Fruit fly (Drosophila melanogaster) whole organism, wandering third instar larva: ENCODE results near the gene Tsp66E.
A peak's percentile ranks its signal among the peaks of the same experiment; 100 is the strongest.

ENCODE experiments used
- CG32264 ChIP-seq: fragments of 200-800 bp; sonication (Bioruptor generic); optimal IDR thresholded peaks from 2 replicates; lab custom pipeline; 2016; ENCODE audit warnings: missing biosample characterization, missing genetic modification characterization
- CG9705 ChIP-seq: fragments of 200-800 bp; sonication (Bioruptor generic); optimal IDR thresholded peaks from 2 replicates; lab custom pipeline; 2018; ENCODE audit warnings: missing biosample characterization, mild to moderate bottlenecking, missing genetic modification characterization
- CrebA ChIP-seq: fragments of 200-800 bp; sonication (Bioruptor generic); optimal IDR thresholded peaks from 2 replicates; lab custom pipeline; 2016; ENCODE audit warnings: missing biosample characterization, mild to moderate bottlenecking, missing genetic modification characterization, borderline replicate concordance
- Dfd ChIP-seq: fragments of >200 bp; optimal IDR thresholded peaks from 2 replicates; lab custom pipeline; 2017; ENCODE audit warnings: missing biosample characterization, missing genetic modification characterization
- Dif ChIP-seq: fragments of 200-275, 200-300 bp; sonication (Bioruptor generic); optimal IDR thresholded peaks from 2 replicates; lab custom pipeline; 2018; ENCODE audit warnings: missing biosample characterization, missing genetic modification characterization; ENCODE audit not compliant: partially characterized antibody
- GATAd ChIP-seq: sonication (Bioruptor generic); optimal IDR thresholded peaks from 2 replicates; lab custom pipeline; 2016; ENCODE audit warnings: missing biosample characterization, missing genetic modification characterization
- HLH106 ChIP-seq: fragments of 200-800 bp; optimal IDR thresholded peaks from 3 replicates; lab custom pipeline; 2019; ENCODE audit warnings: missing biosample characterization, mild to moderate bottlenecking, missing genetic modification characterization, moderate library complexity
- Hnf4 ChIP-seq: fragments of 200-800 bp; sonication (Bioruptor generic); optimal IDR thresholded peaks from 2 replicates; lab custom pipeline; 2016; ENCODE audit warnings: missing biosample characterization, mild to moderate bottlenecking, missing genetic modification characterization
- Hr83 ChIP-seq: fragments of 200-300 bp; sonication (Bioruptor generic); optimal IDR thresholded peaks from 2 replicates; lab custom pipeline; 2016; ENCODE audit warnings: missing biosample characterization, mild to moderate bottlenecking, missing genetic modification characterization, moderate library complexity; ENCODE audit not compliant: poor library complexity, severe bottlenecking
- Jra ChIP-seq: sonication (Bioruptor generic); optimal IDR thresholded peaks from 2 replicates; lab custom pipeline; 2016; ENCODE audit warnings: missing biosample characterization, missing genetic modification characterization
- Myc ChIP-seq: fragments of >200 bp; optimal IDR thresholded peaks from 2 replicates; lab custom pipeline; 2017
- N ChIP-seq: fragments of >200 bp; optimal IDR thresholded peaks from 2 replicates; lab custom pipeline; 2018; ENCODE audit warnings: missing biosample characterization, missing external identifiers, missing genetic modification characterization
- OdsH ChIP-seq: fragments of 200-800 bp; sonication (Bioruptor generic); optimal IDR thresholded peaks from 2 replicates; lab custom pipeline; 2016; ENCODE audit warnings: missing biosample characterization, mild to moderate bottlenecking, missing genetic modification characterization
- Sp1 ChIP-seq: fragments of 200-800 bp; sonication (Bioruptor generic); optimal IDR thresholded peaks from 3 replicates; lab custom pipeline; 2019; ENCODE audit warnings: missing biosample characterization, mild to moderate bottlenecking, missing genetic modification characterization, moderate library complexity
- Vsx2 ChIP-seq: fragments of 200-300, 225-300 bp; sonication (Bioruptor generic); optimal IDR thresholded peaks from 2 replicates; lab custom pipeline; 2018; ENCODE audit warnings: missing biosample characterization, missing genetic modification characterization; ENCODE audit not compliant: partially characterized antibody
- br ChIP-seq: fragments of 200-800 bp; sonication (Bioruptor generic); optimal IDR thresholded peaks from 2 replicates; lab custom pipeline; 2016; ENCODE audit warnings: missing biosample characterization, missing genetic modification characterization
- dmrt93B ChIP-seq: fragments of 200-800 bp; sonication (Bioruptor generic); optimal IDR thresholded peaks from 2 replicates; lab custom pipeline; 2018; ENCODE audit warnings: missing biosample characterization, mild to moderate bottlenecking, missing genetic modification characterization
- dsf ChIP-seq: sonication (Bioruptor generic); optimal IDR thresholded peaks from 2 replicates; lab custom pipeline; 2016; ENCODE audit warnings: missing biosample characterization, missing genetic modification characterization, borderline replicate concordance
- ey ChIP-seq: fragments of 200-800 bp; sonication (Bioruptor generic); optimal IDR thresholded peaks from 2 replicates; lab custom pipeline; 2016; ENCODE audit warnings: missing biosample characterization, missing genetic modification characterization
- foxo ChIP-seq, 2 experiments: fragments of 200-800 bp; sonication (Bioruptor generic); optimal IDR thresholded peaks; 2 replicates in 1 of 2; 3 replicates in 1 of 2; lab custom pipeline; 2016 to 2017; ENCODE audit warnings: missing biosample characterization in 2 of 2, missing genetic modification characterization in 2 of 2
- fru ChIP-seq: fragments of 200-800 bp; sonication (Bioruptor generic); optimal IDR thresholded peaks from 3 replicates; lab custom pipeline; 2016; ENCODE audit warnings: missing biosample characterization, mild to moderate bottlenecking, missing genetic modification characterization
- h ChIP-seq: fragments of 200-800 bp; sonication (Bioruptor generic); optimal IDR thresholded peaks from 3 replicates; lab custom pipeline; 2016; ENCODE audit warnings: missing biosample characterization, mild to moderate bottlenecking, missing genetic modification characterization
- jim ChIP-seq: fragments of 175-275, 200-325 bp; sonication (Bioruptor generic); optimal IDR thresholded peaks from 2 replicates; lab custom pipeline; 2016; ENCODE audit warnings: missing biosample characterization, mild to moderate bottlenecking, missing genetic modification characterization
- lola ChIP-seq: fragments of >200 bp; optimal IDR thresholded peaks from 2 replicates; lab custom pipeline; 2017; ENCODE audit warnings: missing biosample characterization, missing genetic modification characterization
- pan ChIP-seq: fragments of >200 bp; optimal IDR thresholded peaks from 2 replicates; lab custom pipeline; 2017
- psq ChIP-seq: fragments of 200-800 bp; sonication (Bioruptor generic); optimal IDR thresholded peaks from 3 replicates; lab custom pipeline; 2017; ENCODE audit warnings: missing biosample characterization, mild to moderate bottlenecking, missing genetic modification characterization, moderate library complexity
- rgr ChIP-seq: fragments of 200-800 bp; sonication (Bioruptor generic); optimal IDR thresholded peaks from 3 replicates; lab custom pipeline; 2016; ENCODE audit warnings: missing biosample characterization, mild to moderate bottlenecking, missing genetic modification characterization
- sv ChIP-seq: fragments of 200-800 bp; sonication (Bioruptor generic); optimal IDR thresholded peaks from 3 replicates; lab custom pipeline; 2016; ENCODE audit warnings: missing biosample characterization, missing genetic modification characterization
- tai ChIP-seq: sonication (Bioruptor generic); optimal IDR thresholded peaks from 2 replicates; lab custom pipeline; 2016; ENCODE audit warnings: missing biosample characterization, missing genetic modification characterization
- usp ChIP-seq: fragments of >200 bp; optimal IDR thresholded peaks from 2 replicates; lab custom pipeline; 2017; ENCODE audit warnings: missing biosample characterization, missing genetic modification characterization
- woc ChIP-seq: sonication (Bioruptor generic); optimal IDR thresholded peaks from 2 replicates; lab custom pipeline; 2016; ENCODE audit warnings: missing biosample characterization, mild to moderate bottlenecking, missing genetic modification characterization

Tsp66E gene

DNA sequence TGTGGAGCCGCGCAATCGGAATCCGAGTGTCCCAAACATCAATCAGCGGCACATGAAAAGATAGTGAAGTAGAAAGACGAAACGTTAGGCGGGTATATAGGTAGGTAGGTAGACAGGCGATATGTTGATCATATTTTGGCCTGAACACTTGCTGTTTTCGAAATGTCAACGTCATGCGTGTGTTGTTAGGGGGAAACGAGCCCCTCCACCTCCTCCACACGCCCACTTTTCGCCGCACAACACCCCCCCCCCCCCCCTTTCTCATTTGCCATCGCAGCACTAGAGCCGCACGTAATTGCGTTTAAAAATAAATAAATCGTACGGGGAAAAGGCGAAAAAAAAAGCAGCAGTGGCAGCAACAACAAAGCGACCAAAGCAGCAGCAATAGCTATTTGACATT lies 37.5 kb downstream of the Tsp66E start:
- TF ChIP-seq CG9705 (GFP tag; lab: Kevin White, UChicago) = no peak
- TF ChIP-seq Dfd (GFP tag; lab: Kevin White, UChicago) = peak; percentile 57

dm6 chr3L:8950955-8951354 lies 38.7 kb downstream of the Tsp66E start:
- TF ChIP-seq Jra (GFP tag; lab: Kevin White, UChicago) (no peak), lola (GFP tag; lab: Kevin White, UChicago) (no peak), sv (no peak)
- TF ChIP-seq, all 38 proteins: peak for 0

dm6 chr3L:8951507-8951906 lies 39.2 kb downstream of the Tsp66E start:
- TF ChIP-seq Hr83 (GFP tag; lab: Kevin White, UChicago) = peak; percentile 1
- no peak for TF ChIP-seq HLH106 (tag; lab: Kevin White, UChicago)

DNA sequence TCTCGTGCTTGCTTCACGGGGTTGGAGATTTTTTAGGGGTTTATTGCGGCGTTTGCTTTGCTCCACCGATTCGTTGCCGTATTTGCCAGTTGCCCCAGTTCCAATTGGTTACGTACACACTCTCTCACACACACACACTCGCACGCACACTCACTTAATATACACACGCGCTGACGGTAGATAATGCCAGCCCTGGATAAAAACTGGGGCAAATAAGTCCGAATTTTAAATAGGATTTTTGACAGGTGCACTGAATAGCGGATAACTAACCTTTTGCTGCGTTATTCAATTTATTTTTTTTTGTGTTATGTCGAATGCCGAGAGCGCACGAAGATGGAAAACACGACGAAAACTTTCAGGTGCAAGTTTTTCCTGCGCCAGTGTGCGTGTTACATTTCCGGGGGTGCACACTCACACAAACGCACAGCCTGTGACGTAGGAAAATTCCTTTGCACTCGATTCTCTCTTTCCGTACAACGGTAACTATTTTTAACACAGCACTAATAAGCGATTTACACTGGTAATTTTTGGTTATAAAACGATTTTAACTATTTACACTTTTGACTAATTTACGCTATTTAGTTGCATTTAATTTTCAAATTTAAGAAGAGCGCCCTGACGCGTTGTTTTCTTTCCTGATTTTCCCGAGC lies 40.4 kb downstream of the Tsp66E start:
- no peak for TF ChIP-seq rgr (GFP tag; lab: Kevin White, UChicago)
- TF ChIP-seq GATAd (GFP tag; lab: Kevin White, UChicago) = no peak
- TF ChIP-seq jim (GFP tag; lab: Kevin White, UChicago) = no peak

- TF ChIP-seq foxo (GFP tag; optimal IDR thresholded peaks at IDR 0.05; lab: Kevin White, UChicago) = peak in 1 of 2 experiments; percentile 62
- TF ChIP-seq woc (GFP tag; lab: Kevin White, UChicago) = peak; percentile 65
- no peak for TF ChIP-seq pan
- TF ChIP-seq OdsH (GFP tag; lab: Kevin White, UChicago) = peak; percentile 15
- no peak for TF ChIP-seq Myc
- no peak for TF ChIP-seq lola (GFP tag; lab: Kevin White, UChicago)
- no peak for TF ChIP-seq CG32264
- TF ChIP-seq psq = no peak
- no peak for TF ChIP-seq tai (GFP tag; lab: Kevin White, UChicago)
- TF ChIP-seq Sp1 = peak; percentile 61
- TF ChIP-seq br (GFP tag; lab: Kevin White, UChicago) = peak; percentile 58
- no peak for TF ChIP-seq dmrt93B (GFP tag; lab: Kevin White, UChicago)
- peak; percentile 36 for TF ChIP-seq ey (GFP tag; lab: Kevin White, UChicago)
- no peak for TF ChIP-seq N (GFP tag; lab: Kevin White, UChicago)
- TF ChIP-seq fru = peak; percentile 43
- peak; percentile 4 for TF ChIP-seq Dif
- peak; percentile 66 for TF ChIP-seq HLH106 (tag; lab: Kevin White, UChicago)
- TF ChIP-seq rgr (GFP tag; lab: Kevin White, UChicago) = peak; percentile 32
- peak; percentile 12 for TF ChIP-seq sv
- TF ChIP-seq Vsx2 (GFP tag; lab: Kevin White, UChicago) = peak; percentile 53
- peak; percentile 56 for TF ChIP-seq h (GFP tag; lab: Kevin White, UChicago)
- peak; percentile 29 for TF ChIP-seq Hnf4 (GFP tag; lab: Kevin White, UChicago)
Observed at dm6 chr3L:8953199-8953956, 41.1 kb downstream of the Tsp66E start.

DNA sequence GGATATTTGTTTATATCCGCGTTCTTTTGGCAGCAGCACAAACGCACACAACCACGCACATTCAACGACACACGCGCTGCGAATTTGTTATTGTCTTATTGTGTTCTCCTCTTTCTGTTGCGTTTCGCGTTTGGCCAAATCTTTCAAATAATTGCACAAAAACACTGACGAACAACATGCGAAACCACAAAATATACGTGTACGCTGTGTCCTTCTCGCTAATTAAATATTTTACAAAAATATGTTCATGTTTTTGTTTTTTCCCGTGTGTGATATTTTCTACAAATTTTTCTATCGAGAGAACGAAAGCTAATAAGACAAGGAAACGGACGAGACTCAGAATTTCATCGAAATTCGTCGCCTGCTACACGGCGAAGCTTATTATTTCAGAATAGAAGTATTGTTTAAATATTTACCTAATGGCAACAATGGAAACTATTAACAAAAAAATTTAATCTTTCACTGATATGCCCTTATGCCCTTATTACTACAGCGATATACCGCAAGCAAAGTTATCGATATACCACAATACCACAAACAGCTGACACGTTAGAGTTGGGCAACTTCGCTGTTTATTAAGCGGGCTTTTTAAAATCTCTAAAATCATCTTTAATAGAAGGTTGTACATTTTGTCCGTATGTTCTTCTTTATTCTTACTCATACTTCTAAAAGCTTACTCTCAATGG lies 41.8 kb downstream of the Tsp66E start, which contains the start of the genes CG43783 and orb2:
Gene CG43783, minus strand, starts transcription at position 311 of the 686 bp plus-strand sequence.
Gene orb2, minus strand, starts transcription at position 502 of the 686 bp plus-strand sequence.
- TF ChIP-seq CrebA (GFP tag; lab: Kevin White, UChicago) (no peak), Vsx2 (GFP tag; lab: Kevin White, UChicago) (peak; percentile 64), h (GFP tag; lab: Kevin White, UChicago) (no peak), fru (peak; percentile 89), CG9705 (GFP tag; lab: Kevin White, UChicago) (no peak), CG32264 (peak; percentile 10), tai (GFP tag; lab: Kevin White, UChicago) (no peak), Hr83 (GFP tag; lab: Kevin White, UChicago) (peak; percentile 6), dmrt93B (GFP tag; lab: Kevin White, UChicago) (no peak), dsf (GFP tag; lab: Kevin White, UChicago) (no peak), psq (peak; percentile 31), usp (no peak)
